Fruit fly (Drosophila melanogaster) whole organism, larva: ENCODE results near the gene Mst77F.
A peak's percentile ranks its signal among the peaks of the same experiment; 100 is the strongest.

Experiments
- noc ChIP-seq: fragments of 200-800 bp; sonication (Bioruptor generic); optimal IDR thresholded peaks from 3 replicates; lab custom pipeline; 2019; ENCODE audit warnings: missing biosample characterization, mild to moderate bottlenecking, missing genetic modification characterization, moderate library complexity

Gene Mst77F

DNA sequence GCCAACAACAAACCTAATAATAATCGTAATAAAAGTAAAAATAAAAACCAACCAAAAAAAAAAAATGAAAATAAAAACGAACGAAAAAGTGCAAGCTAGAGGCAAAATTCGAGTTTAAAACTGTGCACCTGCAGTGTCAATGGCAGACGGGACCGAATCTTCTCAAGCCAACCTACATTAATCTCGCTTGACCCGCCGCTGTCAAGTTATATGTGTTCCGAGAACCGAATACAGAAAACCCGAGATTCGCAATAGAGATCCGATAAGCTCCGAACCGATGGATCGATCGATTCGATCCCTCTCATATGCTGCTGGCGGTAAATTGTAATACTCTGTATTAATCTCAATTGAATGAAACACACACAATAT lies 45.2 kb downstream of the Mst77F start:
- no peak for TF ChIP-seq noc (tag; lab: Kevin White, UChicago)

dm6 chr3L:20771891-20772646 lies 45.8 kb downstream of the Mst77F start:
- TF ChIP-seq noc (tag; lab: Kevin White, UChicago) = peak; percentile 38

- no peak for TF ChIP-seq noc (tag; lab: Kevin White, UChicago)
Measured at dm6 chr3L:20771001-20771890, 46.6 kb downstream of the Mst77F start, which contains the start of the genes CG4042 and Pitslre. Gene CG4042, minus strand, starts transcription at chr3L:20771507. Gene Pitslre, plus strand, starts transcription at chr3L:20771528.

dm6 chr3L:20769350-20769749 lies 48.5 kb downstream of the Mst77F start, which contains the start of the genes CG4074 and CG4186:
Gene CG4074, minus strand, starts transcription at chr3L:20769500.
Gene CG4186, plus strand, starts transcription at chr3L:20769586.
- no peak for TF ChIP-seq noc (tag; lab: Kevin White, UChicago)

DNA sequence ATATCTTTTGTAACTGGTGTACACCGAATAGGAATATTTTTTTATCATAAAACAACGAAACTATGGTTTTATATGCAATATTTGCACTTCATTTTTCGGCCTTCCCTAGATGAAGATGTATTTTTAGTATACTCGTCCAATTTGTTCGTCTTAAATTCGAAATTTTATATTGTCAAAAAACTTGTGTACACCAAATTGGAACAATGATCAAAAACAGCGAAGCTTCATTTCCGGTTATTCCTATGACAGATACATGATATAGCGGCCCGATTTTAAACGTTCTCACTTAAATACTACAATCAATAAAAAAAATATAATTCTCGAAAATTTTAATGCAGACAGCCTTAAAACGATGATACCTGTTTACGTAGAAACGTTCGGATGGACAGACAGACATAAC lies 50.6 kb downstream of the Mst77F start:
- TF ChIP-seq noc (tag; lab: Kevin White, UChicago) = no peak
